Fruit fly (Drosophila melanogaster) whole organism, wandering third instar larva: ENCODE data around the gene CG1998.

Experiments
- Abd-B ChIP-seq: fragments of >200 bp; optimal IDR thresholded peaks from 2 replicates; lab custom pipeline; 2017; ENCODE audit warnings: missing biosample characterization, missing genetic modification characterization
- CrebA ChIP-seq: fragments of 200-800 bp; sonication (Bioruptor generic); optimal IDR thresholded peaks from 2 replicates; lab custom pipeline; 2016; ENCODE audit warnings: missing biosample characterization, mild to moderate bottlenecking, missing genetic modification characterization, borderline replicate concordance
- Dfd ChIP-seq: fragments of >200 bp; optimal IDR thresholded peaks from 2 replicates; lab custom pipeline; 2017; ENCODE audit warnings: missing biosample characterization, missing genetic modification characterization
- GATAd ChIP-seq: sonication (Bioruptor generic); optimal IDR thresholded peaks from 2 replicates; lab custom pipeline; 2016; ENCODE audit warnings: missing biosample characterization, missing genetic modification characterization
- HLH106 ChIP-seq: fragments of 200-800 bp; optimal IDR thresholded peaks from 3 replicates; lab custom pipeline; 2019; ENCODE audit warnings: missing biosample characterization, mild to moderate bottlenecking, missing genetic modification characterization, moderate library complexity
- Hnf4 ChIP-seq: fragments of 200-800 bp; sonication (Bioruptor generic); optimal IDR thresholded peaks from 2 replicates; lab custom pipeline; 2016; ENCODE audit warnings: missing biosample characterization, mild to moderate bottlenecking, missing genetic modification characterization
- Hr83 ChIP-seq: fragments of 200-300 bp; sonication (Bioruptor generic); optimal IDR thresholded peaks from 2 replicates; lab custom pipeline; 2016; ENCODE audit warnings: missing biosample characterization, mild to moderate bottlenecking, missing genetic modification characterization, moderate library complexity; ENCODE audit not compliant: poor library complexity, severe bottlenecking
- Jra ChIP-seq: sonication (Bioruptor generic); optimal IDR thresholded peaks from 2 replicates; lab custom pipeline; 2016; ENCODE audit warnings: missing biosample characterization, missing genetic modification characterization
- Mio ChIP-seq: sonication (Bioruptor generic); optimal IDR thresholded peaks from 2 replicates; lab custom pipeline; 2016; ENCODE audit warnings: missing biosample characterization, missing genetic modification characterization
- Myc ChIP-seq: fragments of >200 bp; optimal IDR thresholded peaks from 2 replicates; lab custom pipeline; 2017
- N ChIP-seq: fragments of >200 bp; optimal IDR thresholded peaks from 2 replicates; lab custom pipeline; 2018; ENCODE audit warnings: missing biosample characterization, missing external identifiers, missing genetic modification characterization
- OdsH ChIP-seq: fragments of 200-800 bp; sonication (Bioruptor generic); optimal IDR thresholded peaks from 2 replicates; lab custom pipeline; 2016; ENCODE audit warnings: missing biosample characterization, mild to moderate bottlenecking, missing genetic modification characterization
- Rel ChIP-seq, 2 experiments: fragments of 200-800 bp; sonication (Bioruptor generic) in 1 of 2; optimal IDR thresholded peaks; 2 replicates in 1 of 2; 3 replicates in 1 of 2; lab custom pipeline; 2016 to 2019; ENCODE audit warnings: mild to moderate bottlenecking in 2 of 2, missing biosample characterization in 2 of 2, missing genetic modification characterization in 2 of 2, moderate library complexity in 1 of 2
- Sp1 ChIP-seq: fragments of 200-800 bp; sonication (Bioruptor generic); optimal IDR thresholded peaks from 3 replicates; lab custom pipeline; 2019; ENCODE audit warnings: missing biosample characterization, mild to moderate bottlenecking, missing genetic modification characterization, moderate library complexity
- Vsx2 ChIP-seq: fragments of 200-300, 225-300 bp; sonication (Bioruptor generic); optimal IDR thresholded peaks from 2 replicates; lab custom pipeline; 2018; ENCODE audit warnings: missing biosample characterization, missing genetic modification characterization; ENCODE audit not compliant: partially characterized antibody
- br ChIP-seq: fragments of 200-800 bp; sonication (Bioruptor generic); optimal IDR thresholded peaks from 2 replicates; lab custom pipeline; 2016; ENCODE audit warnings: missing biosample characterization, missing genetic modification characterization
- brk ChIP-seq: fragments of 200-800 bp; sonication (Bioruptor generic); optimal IDR thresholded peaks from 2 replicates; lab custom pipeline; 2016; ENCODE audit warnings: missing biosample characterization, mild to moderate bottlenecking, missing genetic modification characterization
- dmrt93B ChIP-seq: fragments of 200-800 bp; sonication (Bioruptor generic); optimal IDR thresholded peaks from 2 replicates; lab custom pipeline; 2018; ENCODE audit warnings: missing biosample characterization, mild to moderate bottlenecking, missing genetic modification characterization
- dsf ChIP-seq: sonication (Bioruptor generic); optimal IDR thresholded peaks from 2 replicates; lab custom pipeline; 2016; ENCODE audit warnings: missing biosample characterization, missing genetic modification characterization, borderline replicate concordance
- ey ChIP-seq: fragments of 200-800 bp; sonication (Bioruptor generic); optimal IDR thresholded peaks from 2 replicates; lab custom pipeline; 2016; ENCODE audit warnings: missing biosample characterization, missing genetic modification characterization
- foxo ChIP-seq, 2 experiments: fragments of 200-800 bp; sonication (Bioruptor generic); optimal IDR thresholded peaks; 2 replicates in 1 of 2; 3 replicates in 1 of 2; lab custom pipeline; 2016 to 2017; ENCODE audit warnings: missing biosample characterization in 2 of 2, missing genetic modification characterization in 2 of 2
- fru ChIP-seq: fragments of 200-800 bp; sonication (Bioruptor generic); optimal IDR thresholded peaks from 3 replicates; lab custom pipeline; 2016; ENCODE audit warnings: missing biosample characterization, mild to moderate bottlenecking, missing genetic modification characterization
- h ChIP-seq: fragments of 200-800 bp; sonication (Bioruptor generic); optimal IDR thresholded peaks from 3 replicates; lab custom pipeline; 2016; ENCODE audit warnings: missing biosample characterization, mild to moderate bottlenecking, missing genetic modification characterization
- jim ChIP-seq: fragments of 175-275, 200-325 bp; sonication (Bioruptor generic); optimal IDR thresholded peaks from 2 replicates; lab custom pipeline; 2016; ENCODE audit warnings: missing biosample characterization, mild to moderate bottlenecking, missing genetic modification characterization
- lola ChIP-seq: fragments of >200 bp; optimal IDR thresholded peaks from 2 replicates; lab custom pipeline; 2017; ENCODE audit warnings: missing biosample characterization, missing genetic modification characterization
- pan ChIP-seq: fragments of >200 bp; optimal IDR thresholded peaks from 2 replicates; lab custom pipeline; 2017
- psq ChIP-seq: fragments of 200-800 bp; sonication (Bioruptor generic); optimal IDR thresholded peaks from 3 replicates; lab custom pipeline; 2017; ENCODE audit warnings: missing biosample characterization, mild to moderate bottlenecking, missing genetic modification characterization, moderate library complexity
- rgr ChIP-seq: fragments of 200-800 bp; sonication (Bioruptor generic); optimal IDR thresholded peaks from 3 replicates; lab custom pipeline; 2016; ENCODE audit warnings: missing biosample characterization, mild to moderate bottlenecking, missing genetic modification characterization
- sage ChIP-seq: fragments of 200-800 bp; sonication (Bioruptor generic); optimal IDR thresholded peaks from 2 replicates; lab custom pipeline; 2016; ENCODE audit warnings: missing biosample characterization, mild to moderate bottlenecking, missing genetic modification characterization
- sv ChIP-seq: fragments of 200-800 bp; sonication (Bioruptor generic); optimal IDR thresholded peaks from 3 replicates; lab custom pipeline; 2016; ENCODE audit warnings: missing biosample characterization, missing genetic modification characterization
- tai ChIP-seq: sonication (Bioruptor generic); optimal IDR thresholded peaks from 2 replicates; lab custom pipeline; 2016; ENCODE audit warnings: missing biosample characterization, missing genetic modification characterization
- usp ChIP-seq: fragments of >200 bp; optimal IDR thresholded peaks from 2 replicates; lab custom pipeline; 2017; ENCODE audit warnings: missing biosample characterization, missing genetic modification characterization
- woc ChIP-seq: sonication (Bioruptor generic); optimal IDR thresholded peaks from 2 replicates; lab custom pipeline; 2016; ENCODE audit warnings: missing biosample characterization, mild to moderate bottlenecking, missing genetic modification characterization

The CG1998 gene

dm6 chrX:13384177-13384576 lies 28.7 kb downstream of the CG1998 start:
- no peak for TF ChIP-seq Abd-B (GFP tag; lab: Kevin White, UChicago)
- peak; percentile 90 for TF ChIP-seq Dfd (GFP tag; lab: Kevin White, UChicago)
- TF ChIP-seq Mio (GFP tag; lab: Kevin White, UChicago), result no peak
- TF ChIP-seq, all 38 proteins: peak for 1

DNA sequence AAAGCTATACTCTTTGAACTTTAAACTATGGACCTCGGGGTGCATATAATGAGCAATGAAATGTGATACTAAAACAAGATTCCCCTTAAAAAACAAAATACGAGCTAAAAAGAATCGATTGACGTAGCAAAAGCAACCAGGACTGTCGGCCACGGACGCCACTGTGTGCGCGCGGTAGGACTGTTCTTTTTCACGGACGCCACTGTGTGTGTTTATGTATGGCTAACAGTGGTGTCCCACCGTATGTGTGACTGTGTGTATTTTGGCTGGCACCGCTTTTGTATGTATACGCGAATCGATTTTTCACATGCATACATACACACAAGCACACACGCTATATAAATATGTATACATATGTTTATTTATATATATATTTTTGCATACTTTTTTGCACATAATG lies 29.1 kb downstream of the CG1998 start:
- TF ChIP-seq Jra (GFP tag; lab: Kevin White, UChicago) (peak; percentile 28), pan (no peak), Hr83 (GFP tag; lab: Kevin White, UChicago) (peak; percentile 86), jim (GFP tag; lab: Kevin White, UChicago) (peak; percentile 32), sage (GFP tag; lab: Kevin White, UChicago) (peak; percentile 39), Vsx2 (GFP tag; lab: Kevin White, UChicago) (no peak), tai (peak; percentile 66), usp (GFP tag; lab: Kevin White, UChicago) (no peak), sv (GFP tag; lab: Kevin White, UChicago) (peak; percentile 63), dsf (GFP tag; lab: Kevin White, UChicago) (no peak), ey (GFP tag; lab: Kevin White, UChicago) (peak; percentile 55), br (GFP tag; lab: Kevin White, UChicago) (peak; percentile 53), Sp1 (GFP tag; lab: Kevin White, UChicago) (peak; percentile 5), fru (GFP tag; lab: Kevin White, UChicago) (peak; percentile 52), rgr (GFP tag; lab: Kevin White, UChicago) (peak; percentile 73), GATAd (GFP tag; lab: Kevin White, UChicago) (peak; percentile 44), dmrt93B (GFP tag; lab: Kevin White, UChicago) (no peak), foxo (GFP tag; optimal IDR thresholded peaks at IDR 0.05; lab: Kevin White, UChicago) (peak in 1 of 2 experiments; percentile 75), OdsH (GFP tag; lab: Kevin White, UChicago) (peak; percentile 23), HLH106 (tag; lab: Kevin White, UChicago) (peak; percentile 19), woc (GFP tag; lab: Kevin White, UChicago) (no peak), Hnf4 (peak; percentile 87), CrebA (no peak), Rel (GFP tag; optimal IDR thresholded peaks at IDR 0.05; lab: Kevin White, UChicago) (no peak), Rel (tag; optimal IDR thresholded peaks at IDR 0.05; lab: Kevin White, UChicago) (peak; percentile 44), psq (GFP tag; lab: Kevin White, UChicago) (peak; percentile 53), h (GFP tag; lab: Kevin White, UChicago) (peak; percentile 63), Abd-B (GFP tag; lab: Kevin White, UChicago) (no peak)
- TF ChIP-seq, all 38 proteins: peak for 19

DNA sequence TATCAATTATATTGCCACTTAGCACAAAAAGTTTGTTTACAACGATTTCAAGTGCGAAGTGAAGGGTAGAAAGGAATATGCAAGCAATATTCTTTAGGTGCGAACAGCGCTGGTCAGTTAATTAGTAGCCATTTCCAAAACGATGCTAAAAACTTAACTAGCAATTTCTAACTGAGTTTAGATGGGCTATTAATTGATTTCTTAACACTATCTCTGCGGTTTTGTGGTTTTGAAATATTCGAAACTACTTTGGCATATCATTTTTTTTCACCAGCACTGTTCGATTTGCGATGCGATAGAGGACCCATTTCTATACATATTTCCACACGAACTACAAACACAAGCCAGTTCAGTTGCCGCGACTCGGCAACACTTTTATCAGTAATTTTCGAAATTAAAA lies 36.4 kb downstream of the CG1998 start:
- TF ChIP-seq Hr83 (GFP tag; lab: Kevin White, UChicago), result no peak
- peak; percentile 50 for TF ChIP-seq h (GFP tag; lab: Kevin White, UChicago)
- peak; percentile 51 for TF ChIP-seq rgr (GFP tag; lab: Kevin White, UChicago)
- TF ChIP-seq foxo (GFP tag; optimal IDR thresholded peaks at IDR 0.05; lab: Kevin White, UChicago), result peak in 1 of 2 experiments; percentile 57
- TF ChIP-seq usp (GFP tag; lab: Kevin White, UChicago), result no peak
- no peak for TF ChIP-seq Mio (GFP tag; lab: Kevin White, UChicago)
- no peak for TF ChIP-seq GATAd (GFP tag; lab: Kevin White, UChicago)
- TF ChIP-seq fru (GFP tag; lab: Kevin White, UChicago), result peak; percentile 55
- TF ChIP-seq HLH106 (tag; lab: Kevin White, UChicago), result no peak
- TF ChIP-seq Myc (lab: Kevin White, UChicago), result no peak
- TF ChIP-seq dmrt93B (GFP tag; lab: Kevin White, UChicago), result no peak
- TF ChIP-seq brk (GFP tag; lab: Kevin White, UChicago), result no peak
- TF ChIP-seq Dfd (GFP tag; lab: Kevin White, UChicago), result no peak
- TF ChIP-seq OdsH (GFP tag; lab: Kevin White, UChicago), result no peak
- TF ChIP-seq tai, result peak; percentile 1
- no peak for TF ChIP-seq woc (GFP tag; lab: Kevin White, UChicago)
- TF ChIP-seq N (GFP tag; lab: Kevin White, UChicago), result no peak
- no peak for TF ChIP-seq lola
- peak; percentile 0 for TF ChIP-seq sv (GFP tag; lab: Kevin White, UChicago)
- peak; percentile 22 for TF ChIP-seq psq (GFP tag; lab: Kevin White, UChicago)
- no peak for TF ChIP-seq Hnf4
- TF ChIP-seq ey (GFP tag; lab: Kevin White, UChicago), result peak; percentile 34
- no peak for TF ChIP-seq Sp1 (GFP tag; lab: Kevin White, UChicago)
- TF ChIP-seq, all 38 proteins: peak for 8
